Worm (Caenorhabditis elegans) whole organism, midembryonic: ENCODE results near the gene T01B11.1.

Experiments used
- cog-1 ChIP-seq: sonication (generic microtip); optimal IDR thresholded peaks from 2 replicates; lab custom pipeline; 2016; ENCODE audit warnings: missing genetic modification characterization, missing compliant biosample characterization
- flt-1 ChIP-seq: fragments of 200-800 bp; sonication (Bioruptor generic); IDR thresholded peaks from 2 replicates; pipeline ENCODE4 v1.3.6; 2022; ENCODE audit warnings: missing genetic modification characterization, missing compliant biosample characterization
- ref-1 ChIP-seq: fragments of 200-800 bp; sonication (Bioruptor generic); conservative IDR thresholded peaks from 2 replicates; pipeline ENCODE4 v1.3.6; 2022; ENCODE audit warnings: missing genetic modification reagents, missing genetic modification characterization, missing compliant biosample characterization
- tab-1 ChIP-seq: fragments of 200-800 bp; sonication (Bioruptor generic); IDR thresholded peaks from 2 replicates; pipeline ENCODE4 v1.3.6; 2022; ENCODE audit warnings: missing genetic modification characterization, missing compliant biosample characterization
- ztf-23 ChIP-seq: fragments of 200-800 bp; sonication (Bioruptor generic); IDR thresholded peaks from 2 replicates; pipeline ENCODE4 v1.3.6; 2022; ENCODE audit warnings: missing genetic modification reagents, missing genetic modification characterization, missing compliant biosample characterization
- ztf-29 ChIP-seq: fragments of 200-800 bp; sonication (Bioruptor generic); IDR thresholded peaks from 2 replicates; pipeline ENCODE4 v1.3.6; 2022; ENCODE audit warnings: missing genetic modification reagents, missing genetic modification characterization, missing compliant biosample characterization

DNA sequence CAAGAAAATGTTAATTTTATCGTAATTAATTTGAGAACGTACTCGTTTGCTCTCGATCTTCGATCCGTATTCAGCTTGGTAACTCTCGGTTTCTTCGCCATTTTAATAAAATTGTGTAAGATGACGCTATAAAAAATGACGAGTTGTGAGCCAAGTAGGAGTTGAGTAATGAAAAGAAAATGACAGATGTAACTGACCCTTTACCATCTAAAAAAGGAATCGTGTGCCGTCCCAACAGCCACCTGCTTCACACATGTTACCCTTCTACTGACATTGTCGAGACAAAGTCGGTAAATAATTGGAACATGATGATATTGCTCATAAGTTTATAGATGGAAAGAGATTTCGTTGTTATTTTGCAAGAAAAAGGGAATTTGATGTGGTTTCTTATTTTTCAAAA is 32.3 kb downstream of the T01B11.1 start, which contains the start of gene hlh-12:
- TF ChIP-seq flt-1: no peak
- no peak for TF ChIP-seq cog-1 (tag; lab: Kevin White, UChicago)
- TF ChIP-seq ztf-29 (GFP tag; lab: Robert Waterston, UW): no peak
- TF ChIP-seq ztf-23 (GFP tag; lab: Robert Waterston, UW): no peak
- no peak for TF ChIP-seq tab-1 (GFP tag; lab: Robert Waterston, UW)
- no peak for TF ChIP-seq ref-1
